Fruit fly (Drosophila melanogaster) S2 (cell line): ENCODE results near the gene msd1.

Source experiments
- CG8478 ChIP-seq: fragments of >200 bp; optimal IDR thresholded peaks from 2 replicates; lab custom pipeline; 2018
- CTCF ChIP-seq, 2 experiments: fragments of >200 bp; optimal IDR thresholded peaks; 2 replicates each; lab custom pipeline; 2018

dm6 chr3L:1335989-1336961, 4.7 kb downstream of the msd1 start:
- no peak for TF ChIP-seq CTCF (optimal IDR thresholded peaks at IDR 0.05; lab: Kevin White, UChicago)
- TF ChIP-seq CG8478, result no peak
